Fruit fly (Drosophila melanogaster): Measurements from ENCODE around the gene CG6310.

CG6310 gene

DNA sequence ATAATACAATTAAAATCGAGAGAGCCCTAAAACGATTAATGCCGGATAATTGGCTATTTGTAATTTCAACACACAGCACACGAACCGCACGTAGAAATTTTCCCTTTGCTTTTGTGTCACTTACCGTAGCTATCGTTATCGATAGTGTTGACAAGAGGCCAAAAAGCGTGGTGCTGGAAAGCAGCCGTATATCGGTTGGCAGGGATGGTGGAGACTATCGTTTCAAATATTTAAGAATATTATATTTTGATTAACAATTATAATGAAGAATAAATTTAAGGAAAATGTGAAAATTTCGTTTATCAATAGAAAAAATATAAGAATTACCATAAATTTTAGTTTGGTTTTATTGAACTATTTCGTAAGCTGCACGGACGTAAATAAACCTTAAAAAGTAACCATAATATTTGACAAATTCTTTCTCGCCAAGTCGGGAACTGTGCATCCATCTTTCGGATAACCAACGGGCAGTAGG lies 23.4 kb upstream of the CG6310 start, which contains the start of gene JIL-1:
JIL-1 (minus strand) TSS at position 148 of the 475 bp plus-strand sequence.
- peak; percentile 18 for TF ChIP-seq noc (tag; optimal IDR thresholded peaks at IDR 0.05)

DNA sequence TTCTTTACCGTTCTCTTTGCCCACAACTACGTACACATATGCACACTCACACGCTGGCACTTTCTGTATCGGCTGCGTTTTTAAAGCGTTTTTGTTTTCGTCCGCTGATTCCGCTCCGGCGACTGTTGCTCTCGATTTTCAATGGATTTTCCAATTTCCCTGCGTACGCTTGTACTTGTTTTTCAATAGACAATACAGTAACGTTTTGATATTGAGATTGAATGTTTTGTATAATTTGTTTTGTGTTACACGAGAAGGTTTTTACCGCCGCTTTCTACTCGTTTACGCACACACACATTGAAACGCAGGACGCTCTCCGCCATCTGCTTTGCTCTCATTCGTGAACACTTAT lies 22.9 kb upstream of the CG6310 start:
- TF ChIP-seq noc (tag; optimal IDR thresholded peaks at IDR 0.05): no peak

- peak; percentile 1 for TF ChIP-seq noc (tag; optimal IDR thresholded peaks at IDR 0.05)
These were observed 22.4 kb upstream of the CG6310 start for dm6 chr3L:11091943-11092609.

DNA sequence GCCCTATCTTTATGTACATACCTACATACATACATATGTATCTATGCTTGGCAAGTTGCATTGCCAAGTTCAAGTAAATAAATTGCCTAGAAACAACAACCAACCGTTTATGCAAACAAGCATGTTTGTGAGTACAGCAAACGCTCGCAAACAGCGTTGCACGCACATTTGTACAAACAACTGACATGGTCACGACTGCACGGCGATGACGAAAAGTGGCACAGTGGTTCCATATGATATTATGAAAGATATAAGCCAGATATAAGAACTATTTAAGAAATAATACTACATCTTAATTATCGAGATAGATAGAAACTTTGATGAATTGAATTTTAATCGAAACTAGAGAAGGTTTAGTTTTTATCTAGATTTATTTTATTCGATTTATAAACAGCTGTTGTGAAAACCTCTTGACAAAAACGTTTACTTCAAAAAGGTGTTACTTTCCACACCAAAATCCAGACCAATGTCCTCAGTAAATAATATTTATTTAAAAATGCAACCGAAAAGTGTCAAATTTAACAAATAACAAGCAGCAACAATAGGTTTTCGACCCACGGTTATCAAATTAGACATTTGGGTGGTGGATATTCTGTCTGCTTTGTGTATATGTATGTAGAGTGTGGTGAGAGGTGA lies 20.3 kb upstream of the CG6310 start:
- peak; percentile 81 for TF ChIP-seq noc (tag; optimal IDR thresholded peaks at IDR 0.05)

dm6 chr3L:11085810-11086209 lies 16.1 kb upstream of the CG6310 start:
- TF ChIP-seq noc (tag; optimal IDR thresholded peaks at IDR 0.05): no peak

dm6 chr3L:11084557-11085231 lies 15.0 kb upstream of the CG6310 start:
- TF ChIP-seq noc (tag; optimal IDR thresholded peaks at IDR 0.05): peak; percentile 93

DNA sequence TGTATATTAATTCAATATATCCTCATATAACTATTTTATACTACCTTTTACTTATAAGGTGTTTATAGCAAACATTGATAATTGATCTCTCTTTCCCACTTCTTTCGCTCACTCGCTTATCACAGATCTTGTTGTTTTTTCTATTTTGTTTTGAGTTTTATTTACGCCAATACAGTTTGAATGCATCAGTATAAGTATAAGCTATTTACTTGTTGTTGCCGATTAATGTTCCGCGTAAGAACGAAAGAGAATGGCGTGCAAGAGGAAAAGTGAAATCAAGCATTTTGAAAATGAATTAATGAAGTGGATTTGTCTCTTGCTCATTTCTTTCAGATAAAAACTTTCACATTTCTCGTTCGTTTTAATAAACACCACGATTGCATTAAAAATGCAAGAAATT lies 13.9 kb upstream of the CG6310 start:
- no peak for TF ChIP-seq noc (tag; optimal IDR thresholded peaks at IDR 0.05)

DNA sequence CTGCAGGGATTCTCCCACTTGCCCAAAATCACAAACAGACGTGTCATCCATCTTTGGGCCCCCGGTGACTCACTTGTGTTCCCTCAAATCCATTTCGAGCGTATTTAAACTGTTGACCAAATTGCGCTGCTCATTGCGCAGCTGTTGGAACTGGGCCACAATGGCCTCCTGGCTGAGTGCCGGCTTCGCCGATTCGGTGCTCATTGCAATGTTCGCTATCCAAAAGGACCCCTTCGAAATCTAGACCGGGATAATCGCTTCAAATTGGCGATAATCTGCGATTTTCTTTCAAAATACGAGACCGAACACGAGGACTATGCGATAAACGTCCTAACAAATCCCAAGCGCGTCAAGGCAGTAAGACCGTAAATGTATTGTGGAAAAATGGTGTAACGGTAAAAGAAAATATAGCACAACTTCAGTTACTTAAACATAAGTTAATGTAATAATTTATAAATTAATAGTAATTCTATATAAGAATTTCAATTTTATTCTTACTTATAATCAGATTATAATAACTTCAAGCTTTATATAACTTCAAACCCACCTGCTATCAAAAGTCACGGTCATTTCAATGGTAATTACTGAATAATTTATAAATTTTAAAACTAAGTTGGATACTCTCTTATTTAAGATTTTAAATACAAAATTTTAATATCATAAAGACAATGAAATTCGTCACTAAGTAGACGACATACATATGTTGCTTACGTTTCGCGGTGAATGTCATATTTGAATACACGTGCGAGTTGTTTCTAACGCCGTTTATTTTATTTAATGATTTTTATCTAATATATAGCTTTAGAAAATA lies 4.6 kb upstream of the CG6310 start, which contains the start of the genes Pfdn2 and Noc1:
Pfdn2 (minus strand) TSS at position 346 of the 811 bp plus-strand sequence.
Noc1 (plus strand) TSS at position 727 of the 811 bp plus-strand sequence.
- TF ChIP-seq noc (tag; optimal IDR thresholded peaks at IDR 0.05): no peak

DNA sequence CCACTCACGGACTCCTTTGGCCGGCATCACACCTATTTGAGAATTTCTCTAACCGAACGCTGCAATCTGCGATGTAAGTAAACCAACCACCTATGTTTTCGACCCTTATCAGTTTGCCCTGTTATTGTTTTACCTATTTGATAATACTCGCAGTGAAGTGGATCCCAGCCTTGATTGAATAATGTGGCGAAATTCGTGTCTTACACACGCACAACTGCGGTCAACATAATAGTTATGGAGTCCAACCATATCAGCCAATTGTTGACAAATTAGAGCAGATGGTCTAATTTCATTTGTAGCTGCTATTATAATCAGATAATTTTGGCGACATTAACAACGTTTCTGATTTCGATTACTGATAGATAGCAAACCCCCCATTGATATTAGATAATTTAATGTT lies 1.4 kb upstream of the CG6310 start:
- no peak for TF ChIP-seq noc (tag; optimal IDR thresholded peaks at IDR 0.05)

DNA sequence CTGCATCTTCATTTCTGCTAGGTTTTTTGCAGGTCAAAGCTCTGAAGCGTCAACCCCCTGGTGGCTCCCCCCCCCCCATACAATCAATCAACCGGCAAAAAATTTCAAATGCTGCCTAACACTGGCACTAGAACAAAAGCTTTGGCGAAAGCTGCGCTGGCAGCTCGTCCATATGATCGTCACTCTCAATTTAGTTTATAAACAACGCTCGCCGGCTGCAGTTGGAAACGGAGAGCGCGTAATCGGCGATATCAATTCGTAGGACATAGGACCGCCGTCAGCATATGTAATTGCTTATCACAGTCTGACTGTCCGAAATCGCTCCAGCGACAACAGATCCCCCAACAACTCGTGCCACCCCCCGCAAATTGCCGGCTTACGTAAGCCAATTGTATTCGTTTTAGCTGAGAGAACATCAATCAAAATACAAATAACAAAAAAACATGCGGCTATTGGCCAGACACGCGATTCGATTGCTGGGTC lies 749 bp upstream of the CG6310 start, which contains the start of gene Mocs1:
Mocs1 (plus strand) TSS at position 155 of the 483 bp plus-strand sequence.
- peak; percentile 67 for TF ChIP-seq noc (tag; optimal IDR thresholded peaks at IDR 0.05)

- no peak for TF ChIP-seq noc (tag; optimal IDR thresholded peaks at IDR 0.05)
These were observed 3.8 kb downstream of the CG6310 start for dm6 chr3L:11065850-11066249.

dm6 chr3L:11064689-11065088 lies 5.0 kb downstream of the CG6310 start, which contains the start of the genes CG32075, CG45101 and SuUR:
Gene CG32075 (minus strand): TSS chr3L:11064941.
Gene CG45101 (plus strand): TSS chr3L:11064991.
Gene SuUR (plus strand): TSS chr3L:11064991.
- TF ChIP-seq noc (tag; optimal IDR thresholded peaks at IDR 0.05): peak; percentile 79

DNA sequence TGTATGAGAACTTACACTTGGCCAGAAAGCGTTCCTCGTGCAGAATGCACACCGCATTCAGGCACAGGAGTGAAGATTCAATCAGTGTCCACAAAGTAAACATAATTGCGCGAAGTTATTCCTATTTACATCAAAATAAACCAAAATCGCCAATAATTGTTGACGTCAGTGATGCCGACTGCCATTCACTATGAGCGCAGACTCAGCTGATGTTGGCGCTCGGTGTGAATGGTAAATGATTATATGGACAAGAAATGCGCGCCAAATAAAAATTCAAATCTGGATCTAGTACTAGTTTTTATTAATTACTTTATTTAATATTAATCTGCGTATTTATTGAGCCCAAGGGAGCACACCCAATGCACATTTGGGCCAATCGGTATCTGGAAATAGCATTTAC lies 7.2 kb downstream of the CG6310 start, which contains the start of gene CG32069:
CG32069 (minus strand) TSS at position 174 of the 400 bp plus-strand sequence.
- TF ChIP-seq noc (tag; optimal IDR thresholded peaks at IDR 0.05): no peak

DNA sequence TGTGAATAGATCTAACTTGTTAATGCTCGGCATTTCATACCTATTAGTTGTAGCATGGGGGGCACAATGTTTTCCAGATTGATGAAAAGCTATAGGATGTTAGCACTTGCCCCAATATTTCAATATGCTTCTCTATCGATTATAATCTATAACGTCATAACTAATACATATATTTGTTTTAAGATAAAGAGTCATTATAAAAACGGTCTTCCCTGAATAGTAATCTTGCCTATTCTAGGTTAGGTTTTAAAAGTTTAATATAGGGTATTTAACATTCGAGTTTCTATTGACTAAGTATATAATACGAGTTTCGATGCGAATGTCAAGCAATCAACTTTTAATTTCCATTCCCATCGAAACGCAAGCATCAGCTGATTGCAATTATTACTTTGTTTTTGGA lies 8.5 kb downstream of the CG6310 start, which contains the start of the genes CG6321 and Blos2:
CG6321 (minus strand) TSS at position 25 of the 400 bp plus-strand sequence.
Blos2 (plus strand) TSS at position 372 of the 400 bp plus-strand sequence.
- peak; percentile 83 for TF ChIP-seq noc (tag; optimal IDR thresholded peaks at IDR 0.05)

DNA sequence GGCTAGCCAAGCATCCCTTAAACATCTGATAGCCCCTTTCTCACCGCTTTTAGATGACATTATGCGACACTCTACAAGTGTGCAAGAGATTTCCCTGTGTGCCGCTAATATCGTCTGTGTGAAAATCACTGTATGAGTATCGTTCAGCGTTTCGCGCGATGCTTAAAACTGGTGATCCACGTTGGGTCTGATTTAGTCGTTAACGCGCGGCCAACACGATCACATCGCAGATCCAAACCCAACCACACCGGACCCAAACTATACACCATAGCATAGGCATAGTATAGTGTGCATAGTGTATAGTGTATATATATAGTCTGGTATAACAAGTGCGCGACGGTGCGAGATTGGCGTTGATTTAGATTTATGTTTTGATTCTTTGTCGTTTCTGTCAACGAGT lies 15.8 kb downstream of the CG6310 start, which contains the start of gene CG7888:
CG7888 (plus strand) TSS at position 193 of the 400 bp plus-strand sequence.
- TF ChIP-seq noc (tag; optimal IDR thresholded peaks at IDR 0.05): no peak
